Worm (Caenorhabditis elegans) whole organism, mixed stage, embryonic: ENCODE data around the gene smc-6.

Experiments used
- ceh-43 ChIP-seq: fragments of 200-800 bp; sonication (Bioruptor generic); optimal IDR thresholded peaks from 2 replicates; lab custom pipeline; 2018; ENCODE audit warnings: mild to moderate bottlenecking, missing genetic modification characterization, moderate library complexity, missing compliant biosample characterization
- elt-1 ChIP-seq: sonication (generic microtip); optimal IDR thresholded peaks from 2 replicates; lab custom pipeline; 2017; ENCODE audit warnings: missing genetic modification characterization, mild to moderate bottlenecking, missing compliant biosample characterization, antibody characterized with exemption, moderate library complexity, borderline replicate concordance; ENCODE audit not compliant: insufficient read depth
- hlh-1 ChIP-seq: fragments of 150-350 bp; optimal IDR thresholded peaks from 2 replicates; lab custom pipeline; 2014; ENCODE audit warnings: missing biosample characterization, missing genetic modification reagents, missing genetic modification characterization
- lsy-2 ChIP-seq: fragments of 150-350 bp; optimal IDR thresholded peaks from 2 replicates; lab custom pipeline; 2014; ENCODE audit warnings: missing biosample characterization, missing genetic modification characterization
- mep-1 ChIP-seq: fragments of 150-350 bp; optimal IDR thresholded peaks from 2 replicates; lab custom pipeline; 2017; ENCODE audit warnings: missing biosample characterization, missing genetic modification reagents, missing genetic modification characterization, inconsistent platforms
- nhr-237 ChIP-seq: fragments of 150-350 bp; optimal IDR thresholded peaks from 2 replicates; lab custom pipeline; 2014; ENCODE audit warnings: missing biosample characterization, missing genetic modification characterization
- nhr-76 ChIP-seq: sonication (generic microtip); optimal IDR thresholded peaks from 2 replicates; lab custom pipeline; 2017; ENCODE audit warnings: missing biosample characterization, missing genetic modification characterization
- unc-120 ChIP-seq: sonication (generic microtip); optimal IDR thresholded peaks from 2 replicates; lab custom pipeline; 2017; ENCODE audit warnings: missing genetic modification characterization, missing compliant biosample characterization; ENCODE audit not compliant: poor library complexity, severe bottlenecking
- unc-62 ChIP-seq: fragments of 150-350 bp; optimal IDR thresholded peaks from 2 replicates; lab custom pipeline; 2014; ENCODE audit warnings: missing biosample characterization, missing genetic modification reagents, missing genetic modification characterization

- no peak for TF ChIP-seq elt-1 (tag; lab: Kevin White, UChicago)
- TF ChIP-seq nhr-76, result no peak
- TF ChIP-seq hlh-1, result no peak
- no peak for TF ChIP-seq nhr-237 (tag; lab: Kevin White, UChicago)
- no peak for TF ChIP-seq unc-120 (tag; lab: Kevin White, UChicago)
- no peak for TF ChIP-seq mep-1 (tag; lab: Kevin White, UChicago)
- no peak for TF ChIP-seq unc-62 (GFP tag; lab: Kevin White, UChicago)
- TF ChIP-seq ceh-43 (GFP tag; lab: Kevin White, UChicago), result no peak
- TF ChIP-seq lsy-2 (tag; lab: Kevin White, UChicago), result no peak
Measured at ce11 chrII:11556338-11556737, 22.2 kb upstream of the smc-6 start, which contains the start of gene F54D5.17.
